Fruit fly (Drosophila melanogaster) whole organism, wandering third instar larva: ENCODE measurements around the gene CG13896.

ENCODE experiments used
- Abd-B ChIP-seq: fragments of >200 bp; optimal IDR thresholded peaks from 2 replicates; lab custom pipeline; 2017; ENCODE audit warnings: missing biosample characterization, missing genetic modification characterization
- CG32264 ChIP-seq: fragments of 200-800 bp; sonication (Bioruptor generic); optimal IDR thresholded peaks from 2 replicates; lab custom pipeline; 2016; ENCODE audit warnings: missing biosample characterization, missing genetic modification characterization
- CG9705 ChIP-seq: fragments of 200-800 bp; sonication (Bioruptor generic); optimal IDR thresholded peaks from 2 replicates; lab custom pipeline; 2018; ENCODE audit warnings: missing biosample characterization, mild to moderate bottlenecking, missing genetic modification characterization
- CrebA ChIP-seq: fragments of 200-800 bp; sonication (Bioruptor generic); optimal IDR thresholded peaks from 2 replicates; lab custom pipeline; 2016; ENCODE audit warnings: missing biosample characterization, mild to moderate bottlenecking, missing genetic modification characterization, borderline replicate concordance
- Dfd ChIP-seq: fragments of >200 bp; optimal IDR thresholded peaks from 2 replicates; lab custom pipeline; 2017; ENCODE audit warnings: missing biosample characterization, missing genetic modification characterization
- Dif ChIP-seq: fragments of 200-275, 200-300 bp; sonication (Bioruptor generic); optimal IDR thresholded peaks from 2 replicates; lab custom pipeline; 2018; ENCODE audit warnings: missing biosample characterization, missing genetic modification characterization; ENCODE audit not compliant: partially characterized antibody
- GATAd ChIP-seq: sonication (Bioruptor generic); optimal IDR thresholded peaks from 2 replicates; lab custom pipeline; 2016; ENCODE audit warnings: missing biosample characterization, missing genetic modification characterization
- HLH106 ChIP-seq: fragments of 200-800 bp; optimal IDR thresholded peaks from 3 replicates; lab custom pipeline; 2019; ENCODE audit warnings: missing biosample characterization, mild to moderate bottlenecking, missing genetic modification characterization, moderate library complexity
- Hnf4 ChIP-seq: fragments of 200-800 bp; sonication (Bioruptor generic); optimal IDR thresholded peaks from 2 replicates; lab custom pipeline; 2016; ENCODE audit warnings: missing biosample characterization, mild to moderate bottlenecking, missing genetic modification characterization
- Hr78 ChIP-seq: fragments of >200 bp; optimal IDR thresholded peaks from 2 replicates; lab custom pipeline; 2017; ENCODE audit warnings: missing biosample characterization, missing genetic modification characterization
- Hr83 ChIP-seq: fragments of 200-300 bp; sonication (Bioruptor generic); optimal IDR thresholded peaks from 2 replicates; lab custom pipeline; 2016; ENCODE audit warnings: missing biosample characterization, mild to moderate bottlenecking, missing genetic modification characterization, moderate library complexity; ENCODE audit not compliant: poor library complexity, severe bottlenecking
- Jra ChIP-seq: sonication (Bioruptor generic); optimal IDR thresholded peaks from 2 replicates; lab custom pipeline; 2016; ENCODE audit warnings: missing biosample characterization, missing genetic modification characterization
- Mio ChIP-seq: sonication (Bioruptor generic); optimal IDR thresholded peaks from 2 replicates; lab custom pipeline; 2016; ENCODE audit warnings: missing biosample characterization, missing genetic modification characterization
- Myc ChIP-seq: fragments of >200 bp; optimal IDR thresholded peaks from 2 replicates; lab custom pipeline; 2017
- N ChIP-seq: fragments of >200 bp; optimal IDR thresholded peaks from 2 replicates; lab custom pipeline; 2018; ENCODE audit warnings: missing biosample characterization, missing external identifiers, missing genetic modification characterization
- OdsH ChIP-seq: fragments of 200-800 bp; sonication (Bioruptor generic); optimal IDR thresholded peaks from 2 replicates; lab custom pipeline; 2016; ENCODE audit warnings: missing biosample characterization, mild to moderate bottlenecking, missing genetic modification characterization
- Rel ChIP-seq, 2 experiments: fragments of 200-800 bp; sonication (Bioruptor generic) in 1 of 2; optimal IDR thresholded peaks; 2 replicates in 1 of 2; 3 replicates in 1 of 2; lab custom pipeline; 2016 to 2019; ENCODE audit warnings: mild to moderate bottlenecking in 2 of 2, missing biosample characterization in 2 of 2, missing genetic modification characterization in 2 of 2, moderate library complexity in 1 of 2
- Sp1 ChIP-seq: fragments of 200-800 bp; sonication (Bioruptor generic); optimal IDR thresholded peaks from 3 replicates; lab custom pipeline; 2019; ENCODE audit warnings: missing biosample characterization, mild to moderate bottlenecking, missing genetic modification characterization, moderate library complexity
- Vsx2 ChIP-seq: fragments of 200-300, 225-300 bp; sonication (Bioruptor generic); optimal IDR thresholded peaks from 2 replicates; lab custom pipeline; 2018; ENCODE audit warnings: missing biosample characterization, missing genetic modification characterization; ENCODE audit not compliant: partially characterized antibody
- br ChIP-seq: fragments of 200-800 bp; sonication (Bioruptor generic); optimal IDR thresholded peaks from 2 replicates; lab custom pipeline; 2016; ENCODE audit warnings: missing biosample characterization, missing genetic modification characterization
- brk ChIP-seq: fragments of 200-800 bp; sonication (Bioruptor generic); optimal IDR thresholded peaks from 2 replicates; lab custom pipeline; 2016; ENCODE audit warnings: missing biosample characterization, mild to moderate bottlenecking, missing genetic modification characterization
- dl ChIP-seq, 2 experiments: fragments of 175-275, 200-275 bp in 1 of 2; fragments of 200-275 bp in 1 of 2; sonication (Bioruptor generic); optimal IDR thresholded peaks; lab custom pipeline; 2018; ENCODE audit warnings: mild to moderate bottlenecking in 2 of 2, missing biosample characterization in 2 of 2, missing genetic modification characterization in 2 of 2, moderate library complexity in 2 of 2; ENCODE audit not compliant: partially characterized antibody in 2 of 2, insufficient read depth in 1 of 2
- dmrt93B ChIP-seq: fragments of 200-800 bp; sonication (Bioruptor generic); optimal IDR thresholded peaks from 2 replicates; lab custom pipeline; 2018; ENCODE audit warnings: missing biosample characterization, mild to moderate bottlenecking, missing genetic modification characterization
- dsf ChIP-seq: sonication (Bioruptor generic); optimal IDR thresholded peaks from 2 replicates; lab custom pipeline; 2016; ENCODE audit warnings: missing biosample characterization, missing genetic modification characterization, borderline replicate concordance
- ey ChIP-seq: fragments of 200-800 bp; sonication (Bioruptor generic); optimal IDR thresholded peaks from 2 replicates; lab custom pipeline; 2016; ENCODE audit warnings: missing biosample characterization, missing genetic modification characterization
- foxo ChIP-seq, 2 experiments: fragments of 200-800 bp; sonication (Bioruptor generic); optimal IDR thresholded peaks; 2 replicates in 1 of 2; 3 replicates in 1 of 2; lab custom pipeline; 2016 to 2017; ENCODE audit warnings: missing biosample characterization in 2 of 2, missing genetic modification characterization in 2 of 2
- fru ChIP-seq: fragments of 200-800 bp; sonication (Bioruptor generic); optimal IDR thresholded peaks from 3 replicates; lab custom pipeline; 2016; ENCODE audit warnings: missing biosample characterization, mild to moderate bottlenecking, missing genetic modification characterization
- h ChIP-seq: fragments of 200-800 bp; sonication (Bioruptor generic); optimal IDR thresholded peaks from 3 replicates; lab custom pipeline; 2016; ENCODE audit warnings: missing biosample characterization, mild to moderate bottlenecking, missing genetic modification characterization
- jim ChIP-seq: fragments of 175-275, 200-325 bp; sonication (Bioruptor generic); optimal IDR thresholded peaks from 2 replicates; lab custom pipeline; 2016; ENCODE audit warnings: missing biosample characterization, mild to moderate bottlenecking, missing genetic modification characterization
- lola ChIP-seq: fragments of >200 bp; optimal IDR thresholded peaks from 2 replicates; lab custom pipeline; 2017; ENCODE audit warnings: missing biosample characterization, missing genetic modification characterization
- pan ChIP-seq: fragments of >200 bp; optimal IDR thresholded peaks from 2 replicates; lab custom pipeline; 2017
- psq ChIP-seq: fragments of 200-800 bp; sonication (Bioruptor generic); optimal IDR thresholded peaks from 3 replicates; lab custom pipeline; 2017; ENCODE audit warnings: missing biosample characterization, mild to moderate bottlenecking, missing genetic modification characterization, moderate library complexity
- rgr ChIP-seq: fragments of 200-800 bp; sonication (Bioruptor generic); optimal IDR thresholded peaks from 3 replicates; lab custom pipeline; 2016; ENCODE audit warnings: missing biosample characterization, mild to moderate bottlenecking, missing genetic modification characterization
- sage ChIP-seq: fragments of 200-800 bp; sonication (Bioruptor generic); optimal IDR thresholded peaks from 2 replicates; lab custom pipeline; 2016; ENCODE audit warnings: missing biosample characterization, mild to moderate bottlenecking, missing genetic modification characterization
- sv ChIP-seq: fragments of 200-800 bp; sonication (Bioruptor generic); optimal IDR thresholded peaks from 3 replicates; lab custom pipeline; 2016; ENCODE audit warnings: missing biosample characterization, missing genetic modification characterization
- tai ChIP-seq: sonication (Bioruptor generic); optimal IDR thresholded peaks from 2 replicates; lab custom pipeline; 2016; ENCODE audit warnings: missing biosample characterization, missing genetic modification characterization
- usp ChIP-seq: fragments of >200 bp; optimal IDR thresholded peaks from 2 replicates; lab custom pipeline; 2017; ENCODE audit warnings: missing biosample characterization, missing genetic modification characterization
- woc ChIP-seq: sonication (Bioruptor generic); optimal IDR thresholded peaks from 2 replicates; lab custom pipeline; 2016; ENCODE audit warnings: missing biosample characterization, mild to moderate bottlenecking, missing genetic modification characterization

The CG13896 gene

dm6 chr3L:684749-685440 lies 26.8 kb downstream of the CG13896 start:
- TF ChIP-seq brk (GFP tag; lab: Kevin White, UChicago) (no peak), Sp1 (GFP tag; lab: Kevin White, UChicago) (no peak), CG32264 (no peak), woc (GFP tag; lab: Kevin White, UChicago) (no peak), CrebA (GFP tag; lab: Kevin White, UChicago) (no peak), sage (GFP tag; lab: Kevin White, UChicago) (no peak), HLH106 (peak; percentile 12), Mio (GFP tag; lab: Kevin White, UChicago) (no peak), dmrt93B (GFP tag; lab: Kevin White, UChicago) (no peak), psq (peak; percentile 19), foxo (GFP tag; optimal IDR thresholded peaks at IDR 0.05; lab: Kevin White, UChicago) (no peak), dl (GFP tag; optimal IDR thresholded peaks at IDR 0.05; lab: Kevin White, UChicago; ENCODE audit: insufficient read depth in 1 of 2, partially characterized antibody in 2 of 2) (no peak), Abd-B (no peak), usp (GFP tag; lab: Kevin White, UChicago) (no peak)

- no peak for TF ChIP-seq dmrt93B (GFP tag; lab: Kevin White, UChicago)
These were observed 29.2 kb downstream of the CG13896 start, which contains the start of gene CG3386 for dm6 chr3L:682420-682882. Gene CG3386, minus strand, starts transcription at chr3L:682470.

dm6 chr3L:681793-682369 lies 29.8 kb downstream of the CG13896 start:
- TF ChIP-seq Sp1 (GFP tag; lab: Kevin White, UChicago) (peak; percentile 57), Hr78 (GFP tag; lab: Kevin White, UChicago) (no peak), foxo (GFP tag; optimal IDR thresholded peaks at IDR 0.05; lab: Kevin White, UChicago) (peak in 1 of 2 experiments; percentile 72), br (peak; percentile 72), fru (peak; percentile 57), pan (lab: Kevin White, UChicago) (no peak), ey (peak; percentile 16), tai (GFP tag; lab: Kevin White, UChicago) (no peak), Dif (peak; percentile 51), Vsx2 (GFP tag; lab: Kevin White, UChicago) (peak; percentile 79), CG9705 (GFP tag; lab: Kevin White, UChicago) (no peak), CG32264 (no peak), psq (peak; percentile 22), Hnf4 (GFP tag; lab: Kevin White, UChicago) (no peak), GATAd (peak; percentile 39), Rel (GFP tag; optimal IDR thresholded peaks at IDR 0.05; lab: Kevin White, UChicago) (no peak), Rel (tag; optimal IDR thresholded peaks at IDR 0.05; lab: Kevin White, UChicago) (peak; percentile 40), usp (GFP tag; lab: Kevin White, UChicago) (no peak), dmrt93B (GFP tag; lab: Kevin White, UChicago) (no peak), N (GFP tag; lab: Kevin White, UChicago) (no peak), lola (no peak), h (peak; percentile 61), Abd-B (no peak), OdsH (peak; percentile 63), Jra (GFP tag; lab: Kevin White, UChicago) (peak; percentile 31), Myc (lab: Kevin White, UChicago) (no peak), Dfd (GFP tag; lab: Kevin White, UChicago) (no peak), sage (GFP tag; lab: Kevin White, UChicago) (no peak), dsf (GFP tag; lab: Kevin White, UChicago) (no peak), dl (GFP tag; optimal IDR thresholded peaks at IDR 0.05; lab: Kevin White, UChicago; ENCODE audit: insufficient read depth in 1 of 2, partially characterized antibody in 2 of 2) (peak in 1 of 2 experiments; percentile 51), Mio (GFP tag; lab: Kevin White, UChicago) (no peak), sv (GFP tag; lab: Kevin White, UChicago) (peak; percentile 31), brk (GFP tag; lab: Kevin White, UChicago) (no peak), rgr (GFP tag; lab: Kevin White, UChicago) (peak; percentile 72), jim (GFP tag; lab: Kevin White, UChicago) (no peak), woc (GFP tag; lab: Kevin White, UChicago) (no peak), CrebA (GFP tag; lab: Kevin White, UChicago) (no peak), HLH106 (peak; percentile 32), Hr83 (peak; percentile 61)
